Worm (Caenorhabditis elegans) whole organism, mixed stage, embryonic: ENCODE measurements around the gene F46B6.6.

ENCODE experiments used
- M03D4.4 ChIP-seq: sonication (generic microtip); optimal IDR thresholded peaks from 2 replicates; lab custom pipeline; 2017; ENCODE audit warnings: mild to moderate bottlenecking, missing genetic modification characterization, missing compliant biosample characterization
- bed-3 ChIP-seq: fragments of 200-800 bp; sonication (Bioruptor generic); optimal IDR thresholded peaks from 3 replicates; lab custom pipeline; 2018; ENCODE audit warnings: mild to moderate bottlenecking, missing genetic modification characterization, moderate library complexity, missing compliant biosample characterization
- blmp-1 ChIP-seq: fragments of 150-350 bp; optimal IDR thresholded peaks from 2 replicates; lab custom pipeline; 2014; ENCODE audit warnings: missing biosample characterization, missing genetic modification characterization
- ceh-39 ChIP-seq: fragments of 150-350 bp; optimal IDR thresholded peaks from 2 replicates; lab custom pipeline; 2014; ENCODE audit warnings: missing biosample characterization, missing genetic modification characterization
- ceh-43 ChIP-seq: fragments of 200-800 bp; sonication (Bioruptor generic); optimal IDR thresholded peaks from 2 replicates; lab custom pipeline; 2018; ENCODE audit warnings: mild to moderate bottlenecking, missing genetic modification characterization, moderate library complexity, missing compliant biosample characterization
- ces-1 ChIP-seq: fragments of 150-350 bp; optimal IDR thresholded peaks from 2 replicates; lab custom pipeline; 2014; ENCODE audit warnings: missing biosample characterization, missing genetic modification reagents, missing genetic modification characterization
- drap-1 ChIP-seq: fragments of 200-800 bp; sonication (Bioruptor generic); optimal IDR thresholded peaks from 3 replicates; lab custom pipeline; 2018; ENCODE audit warnings: mild to moderate bottlenecking, missing genetic modification characterization, missing compliant biosample characterization
- elt-1 ChIP-seq: sonication (generic microtip); optimal IDR thresholded peaks from 2 replicates; lab custom pipeline; 2017; ENCODE audit warnings: missing genetic modification characterization, mild to moderate bottlenecking, missing compliant biosample characterization, antibody characterized with exemption, moderate library complexity, borderline replicate concordance; ENCODE audit not compliant: insufficient read depth
- elt-3 ChIP-seq: fragments of 150-350 bp; optimal IDR thresholded peaks from 2 replicates; lab custom pipeline; 2014; ENCODE audit warnings: missing biosample characterization, missing genetic modification characterization
- hlh-1 ChIP-seq: fragments of 150-350 bp; optimal IDR thresholded peaks from 2 replicates; lab custom pipeline; 2014; ENCODE audit warnings: missing biosample characterization, missing genetic modification reagents, missing genetic modification characterization
- lin-13 ChIP-seq: fragments of 150-350 bp; optimal IDR thresholded peaks from 2 replicates; lab custom pipeline; 2014; ENCODE audit warnings: missing biosample characterization, missing genetic modification characterization
- lin-32 ChIP-seq: fragments of 200-800 bp; sonication (Bioruptor generic); optimal IDR thresholded peaks from 2 replicates; lab custom pipeline; 2018; ENCODE audit warnings: mild to moderate bottlenecking, missing genetic modification characterization, missing compliant biosample characterization
- lsy-2 ChIP-seq: fragments of 150-350 bp; optimal IDR thresholded peaks from 2 replicates; lab custom pipeline; 2014; ENCODE audit warnings: missing biosample characterization, missing genetic modification characterization
- mab-5 ChIP-seq: fragments of 150-350 bp; optimal IDR thresholded peaks from 2 replicates; lab custom pipeline; 2014; ENCODE audit warnings: missing biosample characterization, missing genetic modification characterization
- mep-1 ChIP-seq: fragments of 150-350 bp; optimal IDR thresholded peaks from 2 replicates; lab custom pipeline; 2017; ENCODE audit warnings: missing biosample characterization, missing genetic modification reagents, missing genetic modification characterization, inconsistent platforms
- mls-2 ChIP-seq: sonication (generic microtip); optimal IDR thresholded peaks from 2 replicates; lab custom pipeline; 2016; ENCODE audit warnings: mild to moderate bottlenecking, missing genetic modification characterization, moderate library complexity, missing compliant biosample characterization
- nhr-12 ChIP-seq: fragments of 150-350 bp; optimal IDR thresholded peaks from 2 replicates; lab custom pipeline; 2014; ENCODE audit warnings: missing biosample characterization, missing genetic modification characterization
- nhr-2 ChIP-seq: fragments of 150-350 bp; optimal IDR thresholded peaks from 2 replicates; lab custom pipeline; 2014; ENCODE audit warnings: missing biosample characterization, missing genetic modification characterization
- nhr-237 ChIP-seq: fragments of 150-350 bp; optimal IDR thresholded peaks from 2 replicates; lab custom pipeline; 2014; ENCODE audit warnings: missing biosample characterization, missing genetic modification characterization
- nhr-28 ChIP-seq: fragments of 150-350 bp; optimal IDR thresholded peaks from 2 replicates; lab custom pipeline; 2014; ENCODE audit warnings: missing biosample characterization, missing genetic modification characterization
- nhr-76 ChIP-seq: sonication (generic microtip); optimal IDR thresholded peaks from 2 replicates; lab custom pipeline; 2017; ENCODE audit warnings: missing biosample characterization, missing genetic modification characterization
- pha-4 ChIP-seq: fragments of 150-350 bp; optimal IDR thresholded peaks from 2 replicates; lab custom pipeline; 2018; ENCODE audit warnings: missing biosample characterization, missing genetic modification reagents, missing genetic modification characterization
- sem-2 ChIP-seq: fragments of 200-800 bp; sonication (Bioruptor generic); optimal IDR thresholded peaks from 2 replicates; lab custom pipeline; 2018; ENCODE audit warnings: mild to moderate bottlenecking, missing genetic modification characterization, missing compliant biosample characterization
- sptf-1 ChIP-seq: sonication (generic microtip); optimal IDR thresholded peaks from 2 replicates; lab custom pipeline; 2017; ENCODE audit warnings: mild to moderate bottlenecking, missing genetic modification characterization, moderate library complexity, missing compliant biosample characterization
- tbx-8 ChIP-seq: fragments of 200-800 bp; sonication (Bioruptor generic); optimal IDR thresholded peaks from 2 replicates; lab custom pipeline; 2018; ENCODE audit warnings: mild to moderate bottlenecking, missing genetic modification characterization, moderate library complexity, missing compliant biosample characterization
- unc-120 ChIP-seq: sonication (generic microtip); optimal IDR thresholded peaks from 2 replicates; lab custom pipeline; 2017; ENCODE audit warnings: missing genetic modification characterization, missing compliant biosample characterization; ENCODE audit not compliant: poor library complexity, severe bottlenecking
- unc-39 ChIP-seq: fragments of 150-350 bp; optimal IDR thresholded peaks from 2 replicates; lab custom pipeline; 2014; ENCODE audit warnings: missing biosample characterization, missing genetic modification characterization
- unc-62 ChIP-seq: fragments of 150-350 bp; optimal IDR thresholded peaks from 2 replicates; lab custom pipeline; 2014; ENCODE audit warnings: missing biosample characterization, missing genetic modification reagents, missing genetic modification characterization
- zip-8 ChIP-seq: fragments of 150-350 bp; optimal IDR thresholded peaks from 2 replicates; lab custom pipeline; 2014; ENCODE audit warnings: missing biosample characterization, missing genetic modification characterization

Gene F46B6.6

ce11 chrV:9791332-9791731, 4.7 kb upstream of the F46B6.6 start, which contains the start of gene lipl-2:
TSS of gene lipl-2 (plus strand) at chrV:9791567.
- no peak for TF ChIP-seq ceh-39 (tag; lab: Kevin White, UChicago)
- no peak for TF ChIP-seq nhr-237
- no peak for TF ChIP-seq sem-2 (GFP tag; lab: Kevin White, UChicago)
- no peak for TF ChIP-seq nhr-76 (tag; lab: Kevin White, UChicago)
- TF ChIP-seq nhr-2 (tag; lab: Kevin White, UChicago): no peak
- no peak for TF ChIP-seq ces-1 (GFP tag; lab: Kevin White, UChicago)

DNA sequence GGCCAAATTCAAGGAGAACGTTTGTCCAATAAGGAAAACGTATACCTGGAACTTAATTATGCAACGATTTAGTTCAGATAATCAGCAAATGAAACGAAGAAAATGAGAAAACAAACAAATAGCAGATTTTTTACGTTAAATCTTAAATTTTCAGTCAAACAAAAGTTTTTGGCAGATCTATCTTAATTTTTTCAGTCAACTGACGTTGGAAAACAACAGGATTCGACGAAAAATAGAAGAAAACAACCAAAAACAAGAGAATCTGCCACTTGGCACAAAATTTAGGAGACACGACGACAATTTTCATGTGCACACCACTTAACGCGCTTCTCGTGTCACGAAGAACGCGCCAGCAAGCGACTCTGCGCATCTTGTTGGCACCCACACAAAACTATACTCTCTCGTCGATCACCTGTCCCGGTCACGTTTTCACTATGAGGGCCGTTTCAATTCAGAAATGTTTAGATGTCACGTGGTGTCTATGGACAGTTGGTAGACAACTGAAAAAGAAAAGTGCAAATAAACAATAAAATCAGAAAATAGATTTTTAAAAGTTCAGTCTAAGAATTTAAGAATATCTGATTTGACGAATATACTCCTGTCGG, 3.1 kb upstream of the F46B6.6 start, which contains the start of gene ztf-7:
TSS of gene ztf-7 (minus strand) at position 51 of the 605 bp plus-strand sequence.
- peak; percentile 4 for TF ChIP-seq lin-32 (GFP tag; lab: Kevin White, UChicago)
- peak; percentile 42 for TF ChIP-seq nhr-237
- TF ChIP-seq zip-8 (tag; lab: Kevin White, UChicago): no peak
- peak; percentile 72 for TF ChIP-seq hlh-1
- TF ChIP-seq elt-3: no peak
- TF ChIP-seq unc-62 (GFP tag; lab: Kevin White, UChicago): peak; percentile 67
- peak; percentile 68 for TF ChIP-seq sptf-1 (tag; lab: Kevin White, UChicago)
- peak; percentile 84 for TF ChIP-seq pha-4 (tag; lab: Kevin White, UChicago)
- peak; percentile 84 for TF ChIP-seq lin-13 (tag; lab: Kevin White, UChicago)
- TF ChIP-seq mep-1 (tag; lab: Kevin White, UChicago): peak; percentile 92
- TF ChIP-seq blmp-1: no peak

- TF ChIP-seq mep-1 (tag; lab: Kevin White, UChicago) (no peak), sptf-1 (tag; lab: Kevin White, UChicago) (no peak), mls-2 (tag; lab: Kevin White, UChicago) (no peak), elt-1 (no peak), unc-39 (tag; lab: Kevin White, UChicago) (no peak), M03D4.4 (tag; lab: Kevin White, UChicago) (no peak), bed-3 (GFP tag; lab: Kevin White, UChicago) (no peak), elt-3 (no peak), blmp-1 (no peak)
- TF ChIP-seq, all 35 proteins: peak for 0
These were observed 2.5 kb downstream of the F46B6.6 start for ce11 chrV:9784215-9784614.

DNA sequence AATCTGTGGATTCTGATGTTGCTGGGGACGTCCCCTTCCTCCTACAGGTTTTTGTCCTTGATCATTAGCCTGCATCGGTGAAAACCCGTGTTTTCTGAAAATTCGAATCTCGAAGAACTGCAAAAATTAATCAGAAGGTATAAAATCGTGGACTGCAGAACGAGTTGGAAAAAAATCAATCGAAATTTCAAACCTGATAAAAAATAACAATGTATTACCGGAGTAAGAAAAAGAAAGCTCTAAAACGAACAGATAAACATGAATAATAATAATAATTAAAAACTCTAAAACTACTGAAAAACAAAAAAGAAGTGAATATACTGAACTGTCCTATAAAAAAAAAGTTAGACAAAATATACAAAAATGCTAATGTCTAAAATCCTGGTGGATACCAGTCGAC, 3.7 kb downstream of the F46B6.6 start, which contains the start of gene F46B6.5:
TSS of gene F46B6.5 (minus strand) at position 101 of the 400 bp plus-strand sequence.
- TF ChIP-seq hlh-1 (no peak), lin-32 (GFP tag; lab: Kevin White, UChicago) (no peak), blmp-1 (no peak)
- TF ChIP-seq, all 35 proteins: peak for 0

ce11 chrV:9782045-9782444, 4.6 kb downstream of the F46B6.6 start:
- TF ChIP-seq mab-5 (tag; lab: Kevin White, UChicago) (no peak), ces-1 (GFP tag; lab: Kevin White, UChicago) (no peak), nhr-76 (tag; lab: Kevin White, UChicago) (no peak), drap-1 (GFP tag; lab: Kevin White, UChicago) (no peak), unc-120 (tag; lab: Kevin White, UChicago) (no peak), elt-1 (no peak)

DNA sequence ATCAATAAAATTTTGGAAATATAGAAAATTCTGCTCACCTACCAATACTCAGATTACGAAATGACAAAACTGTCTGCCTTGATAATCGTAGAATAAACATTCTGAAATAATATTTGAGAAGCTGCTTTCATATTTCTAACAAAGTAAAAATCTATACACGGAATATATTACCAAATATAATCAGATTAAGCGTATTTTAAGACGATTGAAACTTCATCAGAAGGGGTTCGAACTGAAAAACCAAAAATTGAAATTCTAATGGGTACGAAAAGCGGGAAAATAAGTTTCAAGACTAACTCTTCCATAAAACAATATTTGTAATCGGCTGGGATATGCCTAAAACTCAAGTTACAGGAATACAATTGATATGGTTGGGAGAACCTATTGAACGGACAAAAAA, 7.2 kb downstream of the F46B6.6 start, which contains the start of gene F46B6.4:
TSS of gene F46B6.4 (minus strand) at position 101 of the 400 bp plus-strand sequence.
- TF ChIP-seq drap-1 (GFP tag; lab: Kevin White, UChicago): no peak
- TF ChIP-seq nhr-2 (tag; lab: Kevin White, UChicago): no peak
- no peak for TF ChIP-seq blmp-1
- TF ChIP-seq pha-4 (tag; lab: Kevin White, UChicago): no peak
- no peak for TF ChIP-seq mab-5 (tag; lab: Kevin White, UChicago)
- TF ChIP-seq ceh-39 (tag; lab: Kevin White, UChicago): no peak
- TF ChIP-seq mep-1 (tag; lab: Kevin White, UChicago): no peak
- no peak for TF ChIP-seq ceh-43 (GFP tag; lab: Kevin White, UChicago)
- no peak for TF ChIP-seq nhr-12 (tag; lab: Kevin White, UChicago)
- no peak for TF ChIP-seq tbx-8
- TF ChIP-seq lsy-2: no peak
- no peak for TF ChIP-seq nhr-28 (tag; lab: Kevin White, UChicago)
- TF ChIP-seq, all 35 proteins: peak for 0
